Fruit fly (Drosophila melanogaster): ENCODE measurements around the gene beta-Spec.

DNA sequence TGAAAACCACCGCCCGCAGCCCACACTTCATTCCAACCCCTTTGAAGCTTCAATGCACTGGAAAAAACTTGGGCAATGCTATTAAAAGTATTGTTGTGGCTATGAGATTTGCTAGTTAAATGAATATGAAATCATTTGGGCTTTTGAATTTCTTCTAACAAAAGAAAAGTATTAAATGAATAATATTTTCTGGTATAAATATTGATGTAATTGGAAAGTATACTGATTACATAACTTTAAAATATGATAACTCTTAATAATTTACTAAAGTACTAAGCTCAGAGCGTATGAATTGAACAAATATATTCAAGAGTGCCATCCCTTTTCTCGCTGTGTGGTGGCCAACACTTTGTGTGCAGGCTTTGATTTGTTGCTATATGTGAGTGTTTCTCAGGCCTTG, 35.6 kb downstream of the beta-Spec start:
- no peak for TF ChIP-seq psq (optimal IDR thresholded peaks at IDR 0.05)
- no peak for TF ChIP-seq usp (GFP tag; optimal IDR thresholded peaks at IDR 0.05)
- no peak for TF ChIP-seq CG8478 (optimal IDR thresholded peaks at IDR 0.05)
- TF ChIP-seq Dll (optimal IDR thresholded peaks at IDR 0.05), result no peak
- TF ChIP-seq pan (optimal IDR thresholded peaks at IDR 0.05), result no peak
